Fruit fly (Drosophila melanogaster) whole organism, embryonic: ENCODE results near the gene msd1.

ENCODE experiments used
- Antp ChIP-seq: fragments of 200-800 bp; sonication (Bioruptor generic); optimal IDR thresholded peaks from 3 replicates; lab custom pipeline; 2016; ENCODE audit warnings: missing biosample characterization, missing genetic modification characterization
- BEAF-32 ChIP-seq: fragments of 200-800 bp; sonication (Bioruptor generic); optimal IDR thresholded peaks from 3 replicates; lab custom pipeline; 2017; ENCODE audit warnings: missing biosample characterization, missing genetic modification characterization, mild to moderate bottlenecking, moderate library complexity, missing genetic modification reagents
- BtbVII ChIP-seq: fragments of 200-800 bp; sonication (Bioruptor generic); optimal IDR thresholded peaks from 3 replicates; lab custom pipeline; 2017; ENCODE audit warnings: missing biosample characterization, mild to moderate bottlenecking, missing genetic modification characterization
- CG10431 ChIP-seq: fragments of 200-800 bp; sonication (Bioruptor generic); optimal IDR thresholded peaks from 3 replicates; lab custom pipeline; 2018; ENCODE audit warnings: missing biosample characterization, mild to moderate bottlenecking, missing genetic modification characterization
- CG11085 ChIP-seq: fragments of 200-800 bp; sonication (Bioruptor generic); IDR thresholded peaks from 2 replicates; pipeline ENCODE4 v1.3.6; 2022; ENCODE audit warnings: missing biosample characterization, missing genetic modification characterization
- CG11723 ChIP-seq: fragments of 200-800 bp; sonication (Bioruptor generic); optimal IDR thresholded peaks from 2 replicates; lab custom pipeline; 2017; ENCODE audit warnings: missing biosample characterization, mild to moderate bottlenecking, missing genetic modification characterization
- CG12236 ChIP-seq: fragments of 200-800 bp; sonication (Bioruptor generic); optimal IDR thresholded peaks from 2 replicates; lab custom pipeline; 2016; ENCODE audit warnings: missing biosample characterization, missing genetic modification characterization
- CG13624 ChIP-seq: fragments of 200-800 bp; sonication (Bioruptor generic); optimal IDR thresholded peaks from 2 replicates; lab custom pipeline; 2016; ENCODE audit warnings: missing biosample characterization, missing genetic modification characterization
- CG14710 ChIP-seq: fragments of 200-800 bp; sonication (Bioruptor generic); optimal IDR thresholded peaks from 3 replicates; lab custom pipeline; 2019; ENCODE audit warnings: missing biosample characterization, mild to moderate bottlenecking, missing genetic modification characterization, moderate library complexity
- CG15073 ChIP-seq: fragments of 200-800 bp; sonication (Bioruptor generic); optimal IDR thresholded peaks from 2 replicates; lab custom pipeline; 2016; ENCODE audit warnings: missing biosample characterization, missing genetic modification characterization
- CG17612 ChIP-seq: fragments of 200-800 bp; sonication (Bioruptor generic); IDR thresholded peaks from 2 replicates; pipeline ENCODE4 v1.3.6; 2022; ENCODE audit warnings: missing biosample characterization, missing genetic modification characterization
- CG18599 ChIP-seq: fragments of 200-800 bp; sonication (Bioruptor generic); optimal IDR thresholded peaks from 3 replicates; lab custom pipeline; 2017; ENCODE audit warnings: missing biosample characterization, missing genetic modification characterization, mild to moderate bottlenecking, moderate library complexity, missing genetic modification reagents
- CG2120 ChIP-seq: fragments of 200-800 bp; sonication (Bioruptor generic); optimal IDR thresholded peaks from 3 replicates; lab custom pipeline; 2016; ENCODE audit warnings: missing biosample characterization, missing genetic modification characterization
- CG2199 ChIP-seq: fragments of 200-800 bp; sonication (Bioruptor generic); IDR thresholded peaks from 3 replicates; pipeline ENCODE4 v1.3.6; 2022; ENCODE audit warnings: missing biosample characterization, missing genetic modification characterization
- CG31365 ChIP-seq: fragments of 200-800 bp; sonication (Bioruptor generic); optimal IDR thresholded peaks from 2 replicates; lab custom pipeline; 2018; ENCODE audit warnings: missing biosample characterization, mild to moderate bottlenecking, missing genetic modification characterization
- CG33213 ChIP-seq: fragments of 200-800 bp; sonication (Bioruptor generic); optimal IDR thresholded peaks from 3 replicates; lab custom pipeline; 2016; ENCODE audit warnings: missing biosample characterization, missing genetic modification characterization
- CG3838 ChIP-seq: fragments of 200-800 bp; sonication (Bioruptor generic); optimal IDR thresholded peaks from 3 replicates; lab custom pipeline; 2016; ENCODE audit warnings: missing biosample characterization, missing genetic modification characterization
- CG4328 ChIP-seq: fragments of 200-800 bp; sonication (Bioruptor generic); optimal IDR thresholded peaks from 3 replicates; lab custom pipeline; 2017; ENCODE audit warnings: missing biosample characterization, missing genetic modification reagents, missing genetic modification characterization
- CG4854 ChIP-seq: fragments of 200-800 bp; sonication (Bioruptor generic); optimal IDR thresholded peaks from 2 replicates; lab custom pipeline; 2016; ENCODE audit warnings: missing biosample characterization, missing genetic modification characterization, inconsistent platforms
- CG6254 ChIP-seq: fragments of 200-800 bp; sonication (Bioruptor generic); optimal IDR thresholded peaks from 3 replicates; lab custom pipeline; 2017; ENCODE audit warnings: mild to moderate bottlenecking, missing biosample characterization, missing genetic modification reagents, missing genetic modification characterization
- CG7786 ChIP-seq: fragments of 200-800 bp; sonication (Bioruptor generic); optimal IDR thresholded peaks from 2 replicates; lab custom pipeline; 2016; ENCODE audit warnings: missing biosample characterization, missing genetic modification characterization
- Dad ChIP-seq: fragments of 200-800 bp; sonication (Bioruptor generic); optimal IDR thresholded peaks from 3 replicates; lab custom pipeline; 2016; ENCODE audit warnings: missing biosample characterization, missing genetic modification characterization
- Dip3 ChIP-seq: fragments of 200-800 bp; sonication (Bioruptor generic); optimal IDR thresholded peaks from 3 replicates; lab custom pipeline; 2016; ENCODE audit warnings: missing biosample characterization, missing genetic modification characterization
- Eip74EF ChIP-seq, 2 experiments: fragments of 200-800 bp in 1 of 2; fragments of >200 bp in 1 of 2; sonication (Bioruptor generic) in 1 of 2; optimal IDR thresholded peaks; 2 replicates each; lab custom pipeline; 2017 to 2019; ENCODE audit warnings: missing biosample characterization in 2 of 2, missing genetic modification characterization in 2 of 2, mild to moderate bottlenecking in 1 of 2, moderate library complexity in 1 of 2
- Fer1 ChIP-seq: fragments of 200-800 bp; sonication (Bioruptor generic); optimal IDR thresholded peaks from 2 replicates; lab custom pipeline; 2017; ENCODE audit warnings: missing biosample characterization, mild to moderate bottlenecking, missing genetic modification characterization
- GATAe ChIP-seq: fragments of 200-800 bp; sonication (Bioruptor generic); conservative IDR thresholded peaks from 2 replicates; pipeline ENCODE4 v1.3.6; 2022; ENCODE audit warnings: missing biosample characterization, missing genetic modification characterization
- Six4 ChIP-seq: fragments of 200-800 bp; sonication (Bioruptor generic); optimal IDR thresholded peaks from 2 replicates; lab custom pipeline; 2016; ENCODE audit warnings: missing biosample characterization, missing genetic modification characterization
- Sry-β ChIP-seq: fragments of 200-800 bp; sonication (Bioruptor generic); optimal IDR thresholded peaks from 2 replicates; lab custom pipeline; 2018; ENCODE audit warnings: missing biosample characterization, mild to moderate bottlenecking, missing genetic modification characterization, moderate library complexity
- ab ChIP-seq: fragments of 200-800 bp; sonication (Bioruptor generic); optimal IDR thresholded peaks from 2 replicates; lab custom pipeline; 2016; ENCODE audit warnings: missing biosample characterization, missing genetic modification characterization
- aop ChIP-seq: fragments of 200-800 bp; sonication (Bioruptor generic); IDR thresholded peaks from 2 replicates; pipeline ENCODE4 v1.3.6; 2022; ENCODE audit warnings: missing biosample characterization, missing genetic modification characterization
- ap ChIP-seq: fragments of 200-800 bp; sonication (Bioruptor generic); IDR thresholded peaks from 2 replicates; pipeline ENCODE4 v1.3.6; 2022; ENCODE audit warnings: missing biosample characterization, missing genetic modification characterization
- cad ChIP-seq: fragments of >200 bp; optimal IDR thresholded peaks from 2 replicates; lab custom pipeline; 2017; ENCODE audit warnings: missing biosample characterization, missing genetic modification characterization
- corto ChIP-seq: fragments of 200-800 bp; sonication (Bioruptor generic); optimal IDR thresholded peaks from 2 replicates; lab custom pipeline; 2016; ENCODE audit warnings: missing biosample characterization, mild to moderate bottlenecking, missing genetic modification characterization, moderate library complexity
- exex ChIP-seq: fragments of 200-800 bp; sonication (Bioruptor generic); optimal IDR thresholded peaks from 4 replicates; lab custom pipeline; 2018; ENCODE audit warnings: missing biosample characterization, mild to moderate bottlenecking, missing genetic modification characterization, moderate library complexity
- fu2 ChIP-seq: fragments of 200-800 bp; sonication (Bioruptor generic); optimal IDR thresholded peaks from 2 replicates; lab custom pipeline; 2016; ENCODE audit warnings: missing biosample characterization, missing genetic modification characterization
- gem ChIP-seq: fragments of 200-800 bp; sonication (Bioruptor generic); optimal IDR thresholded peaks from 2 replicates; lab custom pipeline; 2019; ENCODE audit warnings: missing biosample characterization, mild to moderate bottlenecking, missing genetic modification characterization, moderate library complexity
- grn ChIP-seq: fragments of 200-800 bp; sonication (Bioruptor generic); optimal IDR thresholded peaks from 3 replicates; lab custom pipeline; 2017; ENCODE audit warnings: missing biosample characterization, missing genetic modification characterization
- gsb ChIP-seq: fragments of 200-800 bp; sonication (Bioruptor generic); IDR thresholded peaks from 2 replicates; pipeline ENCODE4 v1.3.6; 2022; ENCODE audit warnings: missing biosample characterization, missing genetic modification characterization
- gsb-n ChIP-seq: fragments of 200-800 bp; sonication (Bioruptor generic); optimal IDR thresholded peaks from 3 replicates; lab custom pipeline; 2018; ENCODE audit warnings: missing biosample characterization, mild to moderate bottlenecking, missing genetic modification characterization
- kni ChIP-seq: fragments of 200-800 bp; sonication (Bioruptor generic); optimal IDR thresholded peaks from 3 replicates; lab custom pipeline; 2017; ENCODE audit warnings: mild to moderate bottlenecking, missing biosample characterization, missing genetic modification reagents, missing genetic modification characterization
- knrl ChIP-seq: fragments of 200-800 bp; sonication (Bioruptor generic); IDR thresholded peaks from 3 replicates; pipeline ENCODE4 v1.3.6; 2022; ENCODE audit warnings: missing biosample characterization, missing genetic modification characterization; ENCODE audit not compliant: partially characterized antibody
- lilli ChIP-seq: fragments of 200-800 bp; sonication (Bioruptor generic); optimal IDR thresholded peaks from 3 replicates; lab custom pipeline; 2016; ENCODE audit warnings: missing biosample characterization, missing genetic modification characterization
- lov ChIP-seq, 2 experiments: fragments of 200-800 bp in 1 of 2; fragments of >200 bp in 1 of 2; sonication (Bioruptor generic) in 1 of 2; IDR thresholded peaks in 1 of 2; optimal IDR thresholded peaks in 1 of 2; 2 replicates in 1 of 2; 3 replicates in 1 of 2; pipeline versions ENCODE4 v1.3.6 to Lab custom; 2017 to 2022; ENCODE audit warnings: missing biosample characterization in 1 of 2, missing genetic modification characterization in 1 of 2
- luna ChIP-seq: fragments of 200-800 bp; sonication (Bioruptor generic); optimal IDR thresholded peaks from 2 replicates; lab custom pipeline; 2016; ENCODE audit warnings: missing biosample characterization, missing genetic modification characterization
- sna ChIP-seq: fragments of 200-800 bp; sonication (Bioruptor generic); IDR thresholded peaks from 2 replicates; pipeline ENCODE4 v1.3.6; 2022; ENCODE audit warnings: missing biosample characterization, missing genetic modification characterization; ENCODE audit not compliant: partially characterized antibody
- sug ChIP-seq: fragments of 200-800 bp; optimal IDR thresholded peaks from 2 replicates; lab custom pipeline; 2019; ENCODE audit warnings: missing biosample characterization, mild to moderate bottlenecking, missing genetic modification characterization, moderate library complexity
- trh ChIP-seq: fragments of 200-800 bp; sonication (Bioruptor generic); optimal IDR thresholded peaks from 2 replicates; lab custom pipeline; 2016; ENCODE audit warnings: missing biosample characterization, missing genetic modification characterization
- ttk ChIP-seq: fragments of 200-800 bp; sonication (Bioruptor generic); IDR thresholded peaks from 2 replicates; pipeline ENCODE4 v2.1.2; 2022; ENCODE audit warnings: missing biosample characterization, missing genetic modification characterization
- wdn ChIP-seq: fragments of 200-800 bp; sonication (Bioruptor generic); IDR thresholded peaks from 2 replicates; pipeline ENCODE4 v1.3.6; 2022; ENCODE audit warnings: missing biosample characterization, missing genetic modification characterization

Gene msd1

DNA sequence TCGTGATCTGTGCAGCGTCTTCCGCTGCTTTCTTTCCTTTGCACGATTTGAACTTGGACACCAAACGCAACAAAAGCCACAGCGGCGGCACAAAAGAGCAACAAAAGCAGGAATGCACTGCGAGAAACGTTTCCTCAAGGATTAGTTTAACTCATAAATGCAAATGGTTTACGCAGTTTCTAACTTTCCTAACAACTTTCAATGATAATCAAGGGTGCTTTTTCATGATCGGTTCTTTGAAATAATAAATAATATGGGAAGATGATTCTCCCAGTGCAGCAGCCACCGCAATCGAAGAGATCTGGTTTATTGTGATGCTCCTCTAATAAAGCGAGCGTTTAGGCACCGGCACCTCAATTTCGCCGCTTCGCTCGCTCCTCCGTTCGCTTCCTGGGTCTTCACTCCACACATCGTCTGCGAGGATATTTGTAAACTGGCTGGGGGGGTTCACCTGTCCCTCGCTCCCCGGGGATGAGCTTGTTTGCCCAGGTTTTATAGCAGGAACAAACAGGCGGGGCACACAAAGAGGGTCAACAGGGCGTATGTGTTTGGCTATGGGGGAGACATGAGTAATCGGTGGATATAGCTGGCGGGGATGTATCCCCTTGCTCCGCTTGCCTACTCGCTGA is 12.3 kb upstream of the msd1 start (continued):
- peak; percentile 8 for TF ChIP-seq fu2 (GFP tag; lab: Kevin White, UChicago)
- peak in 1 of 2 experiments; percentile 46 for TF ChIP-seq Eip74EF (GFP tag; optimal IDR thresholded peaks at IDR 0.05; lab: Kevin White, UChicago)
- peak; percentile 76 for TF ChIP-seq Antp (GFP tag; lab: Kevin White, UChicago)
- TF ChIP-seq CG15073 (GFP tag; lab: Kevin White, UChicago) = peak; percentile 29
- no peak; the same call in 2 of the 3 replicates for TF ChIP-seq CG2199 (GFP tag; lab: Robert Waterston, UW)
- no peak for TF ChIP-seq CG10431 (GFP tag; lab: Kevin White, UChicago)
- peak; percentile 62; the same call in 1 of the 2 replicates for TF ChIP-seq aop
- no peak for TF ChIP-seq GATAe (GFP tag; lab: Robert Waterston, UW)
- peak; percentile 56 for TF ChIP-seq ap (GFP tag; lab: Robert Waterston, UW)
- no peak; the same call in 1 of the 2 replicates for TF ChIP-seq CG17612
- no peak for TF ChIP-seq BEAF-32 (GFP tag; lab: Kevin White, UChicago)
- peak; percentile 52 for TF ChIP-seq CG7786 (GFP tag; lab: Kevin White, UChicago)
- peak; percentile 96 for TF ChIP-seq corto (GFP tag; lab: Kevin White, UChicago)
- TF ChIP-seq CG12236 = peak; percentile 50
- TF ChIP-seq CG14710 (tag; lab: Kevin White, UChicago) = peak; percentile 73
- no peak for TF ChIP-seq cad
- peak; percentile 63 for TF ChIP-seq Fer1 (GFP tag; lab: Kevin White, UChicago)
- TF ChIP-seq grn (GFP tag; lab: Kevin White, UChicago) = peak; percentile 43
- TF ChIP-seq knrl = no peak
- TF ChIP-seq CG11723 (GFP tag; lab: Kevin White, UChicago) = peak; percentile 70
- TF ChIP-seq CG6254 (GFP tag; lab: Kevin White, UChicago) = peak; percentile 74
- TF ChIP-seq CG11085 = no peak
- TF ChIP-seq trh (GFP tag; lab: Kevin White, UChicago) = peak; percentile 63
- TF ChIP-seq sna = no peak
- TF ChIP-seq Dad (GFP tag; lab: Kevin White, UChicago) = peak; percentile 45
- TF ChIP-seq CG4328 = no peak
- TF ChIP-seq Six4 (GFP tag; lab: Kevin White, UChicago) = peak; percentile 82
- peak; percentile 13 for TF ChIP-seq CG4854 (GFP tag; lab: Kevin White, UChicago)
- no peak for TF ChIP-seq luna
- TF ChIP-seq Dip3 (GFP tag; lab: Kevin White, UChicago) = peak; percentile 47
- peak; percentile 24 for TF ChIP-seq Sry-β (GFP tag; lab: Kevin White, UChicago)
- TF ChIP-seq gsb-n (tag; lab: Kevin White, UChicago) = no peak
- TF ChIP-seq CG33213 (GFP tag; lab: Kevin White, UChicago) = peak; percentile 66
- peak; percentile 61 for TF ChIP-seq lilli
- TF ChIP-seq CG2120 = peak; percentile 16
- TF ChIP-seq CG3838 = no peak
- TF ChIP-seq ab (GFP tag; lab: Kevin White, UChicago) = no peak
- TF ChIP-seq sug (tag; lab: Kevin White, UChicago) = no peak
- no peak for TF ChIP-seq BtbVII (GFP tag; lab: Kevin White, UChicago)
- no peak for TF ChIP-seq gsb (GFP tag; lab: Robert Waterston, UW)
- no peak for TF ChIP-seq exex (tag; lab: Kevin White, UChicago)
- no peak for TF ChIP-seq wdn
- TF ChIP-seq CG13624 (GFP tag; lab: Kevin White, UChicago) = no peak
- TF ChIP-seq gem (tag; lab: Kevin White, UChicago) = peak; percentile 85
- TF ChIP-seq CG31365 = peak; percentile 39
- peak; percentile 69 for TF ChIP-seq CG18599 (GFP tag; lab: Kevin White, UChicago)
- TF ChIP-seq ttk = peak; percentile 81
- TF ChIP-seq kni = no peak
- no peak for TF ChIP-seq lov (optimal IDR thresholded peaks at IDR 0.05; lab: Kevin White, UChicago)
- 0 out of 3 replicates have a peak, but pooled peaks have one; percentile 65 for TF ChIP-seq lov (GFP tag; IDR thresholded peaks at IDR 0.05; lab: Robert Waterston, UW)
